Worm (Caenorhabditis elegans): ENCODE data around the gene tag-191.
A peak's percentile ranks its signal among the peaks of the same experiment; 100 is the strongest.

Gene tag-191

ce11 chrV:14523788-14524582 is 12.2 kb downstream of the tag-191 start, which contains the start of gene ril-1 (continued):
- TF ChIP-seq K02D7.2 (tag; optimal IDR thresholded peaks at IDR 0.05) (no peak), mec-3 (tag; optimal IDR thresholded peaks at IDR 0.05; ENCODE audit: borderline replicate concordance) (no peak), ceh-18 (tag; optimal IDR thresholded peaks at IDR 0.05) (no peak), unc-3 (GFP tag; conservative IDR thresholded peaks at IDR 0.05) (no peak), unc-3 (tag; optimal IDR thresholded peaks at IDR 0.05) (peak; percentile 1), C08G9.2 (tag; optimal IDR thresholded peaks at IDR 0.05) (no peak), tbx-7 (tag; optimal IDR thresholded peaks at IDR 0.05) (no peak), ceh-48 (tag; optimal IDR thresholded peaks at IDR 0.05) (no peak), pag-3 (tag; optimal IDR thresholded peaks at IDR 0.05; ENCODE audit: borderline replicate concordance) (no peak), rnt-1 (tag; optimal IDR thresholded peaks at IDR 0.05) (no peak), fkh-6 (tag; optimal IDR thresholded peaks at IDR 0.05) (peak; percentile 10), dmd-4 (tag; optimal IDR thresholded peaks at IDR 0.05; ENCODE audit: borderline replicate concordance) (no peak), sox-2 (GFP tag; IDR thresholded peaks at IDR 0.05) (no peak), hlh-15 (tag; optimal IDR thresholded peaks at IDR 0.05) (no peak), K09A11.1 (tag; optimal IDR thresholded peaks at IDR 0.05; ENCODE audit: insufficient read depth) (peak; percentile 69), ceh-22 (tag; optimal IDR thresholded peaks at IDR 0.05) (no peak), syd-9 (tag; optimal IDR thresholded peaks at IDR 0.05) (no peak), ets-4 (tag; optimal IDR thresholded peaks at IDR 0.05) (no peak), ama-1 (optimal IDR thresholded peaks at IDR 0.05) (no peak), zip-5 (tag; optimal IDR thresholded peaks at IDR 0.05) (no peak), nfya-1 (tag; optimal IDR thresholded peaks at IDR 0.05) (peak; percentile 29), odd-2 (tag; optimal IDR thresholded peaks at IDR 0.05) (no peak), ceh-14 (tag; optimal IDR thresholded peaks at IDR 0.05) (peak; percentile 8), madf-2 (tag; optimal IDR thresholded peaks at IDR 0.05) (no peak), hlh-30 (tag; optimal IDR thresholded peaks at IDR 0.05; ENCODE audit: insufficient read depth) (no peak), dve-1 (tag; optimal IDR thresholded peaks at IDR 0.05) (no peak), F13H6.1 (tag; optimal IDR thresholded peaks at IDR 0.05) (no peak)

ce11 chrV:14523105-14523504 is 13.1 kb downstream of the tag-191 start, which contains the start of gene C53A5.2:
Gene C53A5.2 (minus strand): TSS chrV:14523205.
- TF ChIP-seq ttx-3 (tag; optimal IDR thresholded peaks at IDR 0.05) = no peak
- no peak for TF ChIP-seq sdc-2 (tag; optimal IDR thresholded peaks at IDR 0.05)
- no peak for TF ChIP-seq ceh-24 (tag; optimal IDR thresholded peaks at IDR 0.05)
- TF ChIP-seq ets-4 (tag; optimal IDR thresholded peaks at IDR 0.05) = no peak
- no peak for TF ChIP-seq ceh-45 (GFP tag; IDR thresholded peaks at IDR 0.05)
- no peak for TF ChIP-seq elt-2 (tag; optimal IDR thresholded peaks at IDR 0.05)
- no peak for TF ChIP-seq nfya-1 (tag; optimal IDR thresholded peaks at IDR 0.05)
- no peak for TF ChIP-seq tbx-2 (tag; optimal IDR thresholded peaks at IDR 0.05)
- TF ChIP-seq pha-4 (tag; optimal IDR thresholded peaks at IDR 0.05) = no peak
- TF ChIP-seq fkh-10 (GFP tag; optimal IDR thresholded peaks at IDR 0.05) = no peak
- TF ChIP-seq rnt-1 (tag; optimal IDR thresholded peaks at IDR 0.05) = no peak
- no peak for TF ChIP-seq ama-1 (optimal IDR thresholded peaks at IDR 0.05)
- TF ChIP-seq ceh-2 (tag; optimal IDR thresholded peaks at IDR 0.05) = no peak
- no peak for TF ChIP-seq lin-11 (tag; optimal IDR thresholded peaks at IDR 0.05)
- TF ChIP-seq unc-55 (GFP tag; optimal IDR thresholded peaks at IDR 0.05) = no peak
- TF ChIP-seq zip-5 (tag; optimal IDR thresholded peaks at IDR 0.05) = no peak
- TF ChIP-seq nhr-232 (tag; optimal IDR thresholded peaks at IDR 0.05) = no peak

- TF ChIP-seq dmd-4 (tag; optimal IDR thresholded peaks at IDR 0.05; ENCODE audit: borderline replicate concordance) (no peak), dve-1 (tag; optimal IDR thresholded peaks at IDR 0.05) (no peak), lim-6 (tag; optimal IDR thresholded peaks at IDR 0.05) (no peak), elt-4 (tag; optimal IDR thresholded peaks at IDR 0.05) (no peak), lin-11 (tag; optimal IDR thresholded peaks at IDR 0.05) (no peak), ceh-34 (tag; optimal IDR thresholded peaks at IDR 0.05) (no peak), ztf-16 (tag; optimal IDR thresholded peaks at IDR 0.05) (no peak), sox-2 (GFP tag; IDR thresholded peaks at IDR 0.05) (no peak)
These were observed 13.7 kb downstream of the tag-191 start, which contains the start of gene C53A5.16 for ce11 chrV:14522514-14522913. Gene C53A5.16 (minus strand): TSS chrV:14522614.
